Worm (Caenorhabditis elegans) whole organism, L3 larva: ENCODE data around the gene F55B12.10.

Experiments
- mdl-1 ChIP-seq: fragments of 150-350 bp; optimal IDR thresholded peaks from 2 replicates; lab custom pipeline; 2014; ENCODE audit warnings: missing biosample characterization, missing genetic modification characterization
- nhr-11 ChIP-seq: fragments of 150-350 bp; optimal IDR thresholded peaks from 2 replicates; lab custom pipeline; 2014; ENCODE audit warnings: missing biosample characterization, missing genetic modification characterization
- snpc-4 ChIP-seq: fragments of 150-350 bp; optimal IDR thresholded peaks from 2 replicates; lab custom pipeline; 2014; ENCODE audit warnings: missing biosample characterization, missing genetic modification characterization
- unc-62 ChIP-seq: fragments of 150-350 bp; sonication (generic microtip); optimal IDR thresholded peaks from 4 replicates; lab custom pipeline; 2014; ENCODE audit warnings: missing biosample characterization, missing genetic modification reagents, missing genetic modification characterization
- ztf-4 ChIP-seq: fragments of 150-350 bp; optimal IDR thresholded peaks from 2 replicates; lab custom pipeline; 2014; ENCODE audit warnings: missing biosample characterization, missing genetic modification characterization

DNA sequence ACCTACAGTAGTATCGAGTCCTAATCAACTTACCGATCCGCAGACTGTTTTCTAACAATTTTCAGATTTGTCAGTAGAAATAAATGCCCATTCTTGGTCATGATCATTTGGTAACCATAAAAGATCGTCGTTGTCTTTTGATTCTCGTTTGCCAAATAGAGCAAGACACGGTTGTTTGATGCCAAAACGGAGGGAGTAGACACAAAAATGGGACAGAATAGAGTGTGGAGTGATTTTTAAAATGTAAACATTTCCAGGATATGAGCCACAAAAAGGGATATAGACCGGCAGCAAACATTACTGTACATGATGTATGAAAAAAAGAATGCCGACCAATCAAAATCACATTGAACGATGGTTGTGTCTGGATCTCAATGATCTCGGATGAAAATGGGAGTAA lies 22.7 kb upstream of the F55B12.10 start, which contains the start of gene F55B12.2:
- TF ChIP-seq snpc-4 (tag; lab: Kevin White, UChicago) (no peak), unc-62 (GFP tag; lab: Kevin White, UChicago) (no peak), ztf-4 (tag; lab: Kevin White, UChicago) (no peak), nhr-11 (no peak), mdl-1 (tag; lab: Kevin White, UChicago) (no peak)
